Fruit fly (Drosophila melanogaster) S2 (cell line): ENCODE measurements around the gene CG15528.

ENCODE experiments used
- CG8478 ChIP-seq: fragments of >200 bp; optimal IDR thresholded peaks from 2 replicates; lab custom pipeline; 2018
- CTCF ChIP-seq, 2 experiments: fragments of >200 bp; optimal IDR thresholded peaks; 2 replicates each; lab custom pipeline; 2018

DNA sequence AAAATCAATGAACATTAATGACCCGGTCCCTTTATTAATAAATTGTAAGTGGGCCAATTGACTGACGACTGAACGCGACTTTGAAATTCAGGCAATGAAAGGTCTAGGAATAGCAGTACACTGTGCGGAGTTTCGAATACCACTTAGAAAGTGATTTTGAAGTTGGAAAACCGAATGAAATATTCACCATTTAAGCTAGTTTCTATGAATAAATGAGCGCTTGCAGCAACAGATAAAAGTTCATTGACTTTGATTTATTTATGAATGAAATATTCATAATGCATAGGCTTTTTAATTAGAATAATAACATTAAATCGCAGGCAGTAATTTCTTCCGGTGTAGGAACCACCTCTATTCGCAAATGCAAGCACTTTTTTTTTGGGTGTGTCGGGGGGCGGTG, 30.9 kb downstream of the CG15528 start:
- no peak for TF ChIP-seq CG8478
- TF ChIP-seq CTCF (optimal IDR thresholded peaks at IDR 0.05; lab: Kevin White, UChicago) = no peak
